Fruit fly (Drosophila melanogaster) Kc167 (cell line): ENCODE measurements around the gene CG4968.

ENCODE experiments used
- Myc ChIP-seq: fragments of >200 bp; optimal IDR thresholded peaks from 2 replicates; lab custom pipeline; 2017; ENCODE audit warnings: missing external identifiers
- Sin3A ChIP-seq: fragments of >200 bp; optimal IDR thresholded peaks from 2 replicates; lab custom pipeline; 2018; ENCODE audit warnings: missing external identifiers
- h ChIP-seq: fragments of >200 bp; optimal IDR thresholded peaks from 3 replicates; lab custom pipeline; 2018; ENCODE audit warnings: missing external identifiers
- insv ChIP-seq: fragments of >200 bp; optimal IDR thresholded peaks from 3 replicates; lab custom pipeline; 2018; ENCODE audit warnings: missing external identifiers
- psq ChIP-seq: fragments of >200 bp; optimal IDR thresholded peaks from 2 replicates; lab custom pipeline; 2017; ENCODE audit warnings: missing external identifiers
- ttk ChIP-seq: sonication (Bioruptor generic); optimal IDR thresholded peaks from 2 replicates; lab custom pipeline; 2017; ENCODE audit warnings: missing external identifiers

The CG4968 gene

DNA sequence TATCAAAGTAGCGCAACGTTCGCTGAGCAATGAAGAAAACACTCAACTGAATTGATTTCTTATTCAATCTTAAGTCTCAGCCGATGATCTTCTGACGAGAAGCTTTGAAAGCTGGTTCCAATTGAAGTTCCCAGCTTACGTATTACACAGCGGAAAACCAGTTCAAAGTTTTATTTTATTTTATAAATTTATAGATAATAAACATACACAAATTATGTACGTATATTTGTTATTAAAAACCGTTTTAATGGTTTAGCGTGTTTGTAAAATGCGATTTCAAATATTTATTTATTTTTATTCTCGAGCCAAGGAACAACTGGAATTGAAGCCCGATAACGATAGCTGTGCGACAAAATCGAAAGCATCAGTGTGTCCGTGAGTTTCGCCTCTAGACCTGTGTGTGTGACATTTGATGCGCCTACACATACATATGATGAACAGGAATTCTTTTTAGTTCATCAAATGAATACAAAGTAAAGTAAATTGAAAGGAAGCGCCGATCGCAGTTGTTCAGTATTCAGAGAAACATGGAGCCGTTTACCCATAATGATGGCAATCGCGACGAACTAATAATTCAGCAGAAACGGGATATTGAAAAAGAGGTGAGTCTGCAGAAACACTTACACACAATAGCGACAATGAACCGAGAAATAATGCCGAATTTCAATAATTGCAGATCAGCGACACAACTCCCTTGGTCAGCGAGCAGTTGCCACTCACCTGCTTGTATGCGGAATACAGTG, at the start of gene CG4968, which contains the start of gene CG5390:
Gene CG4968, plus strand, starts transcription at position 405 of the 743 bp plus-strand sequence.
Gene CG5390, minus strand, starts transcription at position 77 of the 743 bp plus-strand sequence.
- TF ChIP-seq psq (lab: Kevin White, UChicago), result no peak
- no peak for TF ChIP-seq insv
- no peak for TF ChIP-seq Myc (lab: Kevin White, UChicago)
- TF ChIP-seq h (lab: Kevin White, UChicago), result no peak
- TF ChIP-seq Sin3A (lab: Kevin White, UChicago), result no peak
- no peak for TF ChIP-seq ttk

dm6 chr2L:10259960-10260749, 46.6 kb upstream of the CG4968 start:
- TF ChIP-seq Sin3A (lab: Kevin White, UChicago), result no peak
- no peak for TF ChIP-seq Myc (lab: Kevin White, UChicago)
- TF ChIP-seq psq (lab: Kevin White, UChicago), result no peak
- TF ChIP-seq insv, result no peak
- no peak for TF ChIP-seq h (lab: Kevin White, UChicago)

DNA sequence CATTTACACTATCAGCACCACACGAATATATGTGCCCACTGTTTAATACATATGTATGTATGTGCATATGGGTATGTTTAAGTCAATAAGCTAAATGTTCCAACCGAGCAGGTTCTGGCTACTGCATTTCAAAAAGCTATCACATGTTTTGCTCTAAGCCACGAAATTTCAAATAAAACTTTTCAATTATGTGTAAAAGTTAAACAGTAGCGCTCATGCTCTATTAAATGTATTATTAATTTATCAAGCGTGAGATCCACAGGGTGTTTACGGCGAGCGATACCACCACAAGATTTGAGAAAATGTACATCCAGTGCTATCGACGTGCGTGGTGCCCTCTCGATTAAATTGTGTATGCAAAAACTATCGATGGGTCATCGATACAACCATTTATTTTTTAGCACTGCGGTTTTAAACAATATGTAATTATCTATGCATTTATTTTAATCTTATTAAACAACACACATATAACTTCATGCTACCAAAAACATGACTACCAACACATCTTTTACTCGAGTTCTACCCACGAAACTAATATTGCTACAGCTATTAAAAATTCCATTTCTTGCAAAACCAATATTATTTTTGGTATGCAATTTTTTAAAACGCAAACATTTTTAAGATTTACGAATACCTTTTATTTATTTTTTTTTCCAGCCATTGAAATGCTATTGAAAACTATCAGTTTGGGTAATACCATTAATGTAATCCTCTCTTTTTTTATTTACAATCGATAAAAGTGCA, 45.8 kb upstream of the CG4968 start, which contains the start of gene Pten:
Gene Pten, minus strand, starts transcription at position 300 of the 744 bp plus-strand sequence.
- TF ChIP-seq Sin3A (lab: Kevin White, UChicago), result no peak
- no peak for TF ChIP-seq ttk
- TF ChIP-seq insv, result no peak
- no peak for TF ChIP-seq Myc (lab: Kevin White, UChicago)
- TF ChIP-seq psq (lab: Kevin White, UChicago), result no peak
- TF ChIP-seq h (lab: Kevin White, UChicago), result no peak

DNA sequence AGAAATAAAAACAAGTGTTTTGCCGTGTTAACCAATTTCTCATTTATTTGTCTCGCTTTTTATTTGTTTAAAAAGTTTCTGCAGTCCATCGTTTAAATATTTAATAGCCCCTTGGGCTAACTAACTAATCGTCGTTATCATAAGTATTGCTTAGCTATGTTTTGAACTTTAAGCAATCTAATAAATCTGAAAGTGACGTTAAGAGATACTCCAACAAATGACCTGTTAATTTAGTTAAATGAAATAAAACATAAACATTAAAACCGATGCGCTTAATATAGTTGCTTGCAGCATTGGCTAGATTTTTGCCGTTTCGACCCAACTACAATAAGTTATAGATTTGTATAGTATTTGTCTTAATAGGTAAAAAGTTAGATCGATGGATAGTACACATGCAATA, 44.9 kb upstream of the CG4968 start:
- TF ChIP-seq ttk, result no peak
- no peak for TF ChIP-seq insv
- no peak for TF ChIP-seq h (lab: Kevin White, UChicago)
- no peak for TF ChIP-seq Sin3A (lab: Kevin White, UChicago)
- no peak for TF ChIP-seq psq (lab: Kevin White, UChicago)
- TF ChIP-seq Myc (lab: Kevin White, UChicago), result no peak

dm6 chr2L:10263343-10263744, 43.4 kb upstream of the CG4968 start, which contains the start of gene Rsf1:
Gene Rsf1, minus strand, starts transcription at chr2L:10263554.
- no peak for TF ChIP-seq Myc (lab: Kevin White, UChicago)
- TF ChIP-seq h (lab: Kevin White, UChicago), result no peak
- TF ChIP-seq insv, result no peak
- no peak for TF ChIP-seq ttk
- no peak for TF ChIP-seq psq (lab: Kevin White, UChicago)
- no peak for TF ChIP-seq Sin3A (lab: Kevin White, UChicago)

dm6 chr2L:10263830-10264634, 42.7 kb upstream of the CG4968 start, which contains the start of gene REPTOR-BP:
Gene REPTOR-BP, plus strand, starts transcription at chr2L:10264125.
- TF ChIP-seq Sin3A (lab: Kevin White, UChicago), result no peak
- no peak for TF ChIP-seq Myc (lab: Kevin White, UChicago)
- no peak for TF ChIP-seq h (lab: Kevin White, UChicago)
- no peak for TF ChIP-seq ttk
- no peak for TF ChIP-seq psq (lab: Kevin White, UChicago)
- TF ChIP-seq insv, result no peak

- TF ChIP-seq ttk, result no peak
- no peak for TF ChIP-seq Myc (lab: Kevin White, UChicago)
- no peak for TF ChIP-seq psq (lab: Kevin White, UChicago)
Measured at dm6 chr2L:10265129-10265528, 41.6 kb upstream of the CG4968 start, which contains the start of gene Mob3. Gene Mob3, plus strand, starts transcription at chr2L:10265336.

DNA sequence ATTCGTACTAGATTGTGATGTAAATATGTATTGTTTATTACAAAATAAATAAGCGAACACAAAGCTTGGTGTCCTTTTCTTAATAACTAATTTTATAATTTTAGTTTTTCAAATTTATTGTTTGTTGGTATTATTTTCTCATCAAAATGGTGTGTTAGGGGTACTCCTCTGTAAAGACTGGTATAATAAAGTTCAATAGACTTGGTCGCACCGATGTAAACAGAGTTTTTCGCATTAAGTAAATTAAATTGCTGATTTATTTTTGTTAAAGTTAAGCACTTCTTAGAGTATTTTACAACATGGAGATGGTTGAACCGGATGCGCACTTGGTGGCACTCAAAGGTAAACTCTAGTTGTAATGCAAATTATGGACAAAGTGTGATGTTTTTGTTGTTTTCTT, 40.2 kb upstream of the CG4968 start, which contains the start of gene CG4953:
Gene CG4953, plus strand, starts transcription at position 193 of the 400 bp plus-strand sequence.
- no peak for TF ChIP-seq insv
- no peak for TF ChIP-seq Sin3A (lab: Kevin White, UChicago)
- no peak for TF ChIP-seq psq (lab: Kevin White, UChicago)
- TF ChIP-seq ttk, result no peak
- TF ChIP-seq h (lab: Kevin White, UChicago), result no peak
- no peak for TF ChIP-seq Myc (lab: Kevin White, UChicago)

DNA sequence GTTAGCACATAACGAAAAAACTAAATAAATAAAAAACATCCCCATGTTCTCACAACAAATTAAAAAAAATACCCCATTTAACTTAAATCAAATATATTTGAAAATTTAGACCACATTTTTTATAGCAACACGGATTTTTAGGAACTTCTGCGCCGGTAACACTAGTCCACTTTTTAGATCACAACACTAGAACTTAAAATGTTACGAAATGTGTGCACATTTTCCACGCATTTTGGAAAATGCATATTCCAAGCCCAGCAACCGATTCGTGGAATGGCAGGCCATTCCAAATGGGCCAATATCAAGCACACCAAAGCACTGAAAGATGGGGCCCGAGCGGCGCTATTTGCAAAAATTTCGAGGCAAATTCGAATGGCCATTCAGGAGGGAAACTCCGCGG, 38.0 kb upstream of the CG4968 start, which contains the start of gene CG4957:
Gene CG4957, plus strand, starts transcription at position 185 of the 400 bp plus-strand sequence.
- no peak for TF ChIP-seq Myc (lab: Kevin White, UChicago)
- TF ChIP-seq ttk, result no peak
- no peak for TF ChIP-seq psq (lab: Kevin White, UChicago)
- TF ChIP-seq Sin3A (lab: Kevin White, UChicago), result no peak
- no peak for TF ChIP-seq h (lab: Kevin White, UChicago)
- no peak for TF ChIP-seq insv

DNA sequence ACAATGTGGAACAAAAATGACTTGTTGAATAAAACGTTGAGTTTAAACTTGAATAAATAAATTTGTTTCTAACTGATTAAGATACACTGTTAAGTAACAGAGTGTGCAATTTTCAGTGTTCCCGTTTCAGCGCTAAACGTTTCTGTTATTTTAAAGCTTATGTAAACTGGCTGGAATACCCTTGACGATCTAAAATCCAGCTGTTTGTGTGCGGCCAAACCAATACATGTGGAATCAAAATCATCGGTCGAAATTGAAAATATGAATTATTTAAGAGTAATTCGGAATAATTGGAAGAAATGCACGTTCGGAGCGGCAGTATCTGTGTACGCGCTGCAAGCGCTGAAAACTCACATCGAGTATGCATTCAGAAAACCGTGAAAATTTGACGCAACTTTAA, 36.9 kb upstream of the CG4968 start, which contains the start of gene Mulk:
Gene Mulk, plus strand, starts transcription at position 198 of the 400 bp plus-strand sequence.
- TF ChIP-seq insv, result no peak
- no peak for TF ChIP-seq Sin3A (lab: Kevin White, UChicago)
- no peak for TF ChIP-seq ttk
- no peak for TF ChIP-seq h (lab: Kevin White, UChicago)
